Worm (Caenorhabditis elegans) whole organism, mixed stage, embryonic: ENCODE results near the gene srw-32.

Source experiments
- blmp-1 ChIP-seq: fragments of 150-350 bp; optimal IDR thresholded peaks from 2 replicates; lab custom pipeline; 2014; ENCODE audit warnings: missing biosample characterization, missing genetic modification characterization
- hlh-1 ChIP-seq: fragments of 150-350 bp; optimal IDR thresholded peaks from 2 replicates; lab custom pipeline; 2014; ENCODE audit warnings: missing biosample characterization, missing genetic modification reagents, missing genetic modification characterization
- lin-13 ChIP-seq: fragments of 150-350 bp; optimal IDR thresholded peaks from 2 replicates; lab custom pipeline; 2014; ENCODE audit warnings: missing biosample characterization, missing genetic modification characterization
- lsy-2 ChIP-seq: fragments of 150-350 bp; optimal IDR thresholded peaks from 2 replicates; lab custom pipeline; 2014; ENCODE audit warnings: missing biosample characterization, missing genetic modification characterization
- mep-1 ChIP-seq: fragments of 150-350 bp; optimal IDR thresholded peaks from 2 replicates; lab custom pipeline; 2017; ENCODE audit warnings: missing biosample characterization, missing genetic modification reagents, missing genetic modification characterization, inconsistent platforms
- nhr-2 ChIP-seq: fragments of 150-350 bp; optimal IDR thresholded peaks from 2 replicates; lab custom pipeline; 2014; ENCODE audit warnings: missing biosample characterization, missing genetic modification characterization
- pha-4 ChIP-seq: fragments of 150-350 bp; optimal IDR thresholded peaks from 2 replicates; lab custom pipeline; 2018; ENCODE audit warnings: missing biosample characterization, missing genetic modification reagents, missing genetic modification characterization
- unc-62 ChIP-seq: fragments of 150-350 bp; optimal IDR thresholded peaks from 2 replicates; lab custom pipeline; 2014; ENCODE audit warnings: missing biosample characterization, missing genetic modification reagents, missing genetic modification characterization
- ztf-11 ChIP-seq: fragments of 150-350 bp; optimal IDR thresholded peaks from 2 replicates; lab custom pipeline; 2014; ENCODE audit warnings: missing biosample characterization, missing genetic modification characterization

ce11 chrV:17552759-17553158, 44.2 kb downstream of the srw-32 start, which contains the start of gene C38D9.8:
- TF ChIP-seq ztf-11 (no peak), nhr-2 (tag; lab: Kevin White, UChicago) (no peak), unc-62 (GFP tag; lab: Kevin White, UChicago) (no peak), blmp-1 (tag; lab: Kevin White, UChicago) (no peak), lin-13 (no peak), lsy-2 (tag; lab: Kevin White, UChicago) (no peak), mep-1 (tag; lab: Kevin White, UChicago) (no peak), pha-4 (no peak), hlh-1 (no peak)
